Worm (Caenorhabditis elegans) whole organism, L4 larva: ENCODE data around the gene C38D9.2.

Source experiments
- ceh-82 ChIP-seq: sonication (generic microtip); optimal IDR thresholded peaks from 2 replicates; lab custom pipeline; 2017; ENCODE audit warnings: missing biosample characterization, missing genetic modification characterization
- daf-19 ChIP-seq: fragments of 200-800 bp; sonication (Bioruptor generic); conservative IDR thresholded peaks from 2 replicates; pipeline ENCODE4 v1.3.6; 2022; ENCODE audit warnings: missing genetic modification characterization, missing compliant biosample characterization
- mdl-1 ChIP-seq, 2 experiments: fragments of 150-350 bp in 1 of 2; sonication (generic microtip) in 1 of 2; optimal IDR thresholded peaks; 2 replicates each; lab custom pipeline; 2014 to 2017; ENCODE audit warnings: missing biosample characterization in 2 of 2, missing genetic modification characterization in 2 of 2
- nhr-102 ChIP-seq: sonication (generic microtip); optimal IDR thresholded peaks from 2 replicates; lab custom pipeline; 2016; ENCODE audit warnings: mild to moderate bottlenecking, missing genetic modification characterization, moderate library complexity, missing compliant biosample characterization
- pha-4 ChIP-seq, 2 experiments: fragments of 150-350 bp in 1 of 2; fragments of 200-800 bp in 1 of 2; sonication (Bioruptor generic) in 1 of 2; IDR thresholded peaks in 1 of 2; optimal IDR thresholded peaks in 1 of 2; 2 replicates each; pipeline versions ENCODE4 v1.3.6 to Lab custom; 2014 to 2022; ENCODE audit warnings: missing genetic modification characterization in 2 of 2, missing genetic modification reagents in 2 of 2, missing biosample characterization in 1 of 2, missing compliant biosample characterization in 1 of 2
- spr-3 ChIP-seq: fragments of 200-800 bp; sonication (Bioruptor generic); optimal IDR thresholded peaks from 2 replicates; lab custom pipeline; 2018; ENCODE audit warnings: mild to moderate bottlenecking, missing genetic modification characterization, missing compliant biosample characterization

DNA sequence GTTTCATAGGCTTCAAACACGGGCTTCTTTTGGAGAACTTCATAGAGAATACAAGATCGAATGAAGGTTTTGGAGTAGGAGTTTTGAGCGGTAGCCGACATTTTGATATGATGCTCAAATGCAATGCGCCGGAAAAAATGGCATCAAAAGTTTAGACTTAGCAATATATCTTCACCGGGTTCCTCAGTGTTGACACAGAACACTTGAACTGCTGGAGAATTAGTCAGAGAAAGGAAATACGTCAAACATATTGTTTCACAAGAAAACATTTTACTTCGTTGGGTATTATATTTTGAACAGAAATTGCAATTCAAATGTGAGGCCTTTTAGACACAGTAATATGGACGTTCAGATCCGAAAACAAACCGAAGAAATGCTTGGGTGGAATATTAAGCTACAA, 8.6 kb upstream of the C38D9.2 start, which contains the start of gene fbxa-174:
- TF ChIP-seq daf-19 (no peak), ceh-82 (tag; lab: Kevin White, UChicago) (no peak), nhr-102 (tag; lab: Kevin White, UChicago) (no peak), pha-4 (GFP tag; IDR thresholded peaks at IDR 0.05; lab: Robert Waterston, UW) (no peak), pha-4 (tag; optimal IDR thresholded peaks at IDR 0.05; lab: Kevin White, UChicago) (no peak), spr-3 (GFP tag; lab: Kevin White, UChicago) (no peak), mdl-1 (tag; optimal IDR thresholded peaks at IDR 0.05; lab: Kevin White, UChicago) (no peak)
